Fruit fly (Drosophila melanogaster): ENCODE measurements around the gene Gfat2.

Gene Gfat2

DNA sequence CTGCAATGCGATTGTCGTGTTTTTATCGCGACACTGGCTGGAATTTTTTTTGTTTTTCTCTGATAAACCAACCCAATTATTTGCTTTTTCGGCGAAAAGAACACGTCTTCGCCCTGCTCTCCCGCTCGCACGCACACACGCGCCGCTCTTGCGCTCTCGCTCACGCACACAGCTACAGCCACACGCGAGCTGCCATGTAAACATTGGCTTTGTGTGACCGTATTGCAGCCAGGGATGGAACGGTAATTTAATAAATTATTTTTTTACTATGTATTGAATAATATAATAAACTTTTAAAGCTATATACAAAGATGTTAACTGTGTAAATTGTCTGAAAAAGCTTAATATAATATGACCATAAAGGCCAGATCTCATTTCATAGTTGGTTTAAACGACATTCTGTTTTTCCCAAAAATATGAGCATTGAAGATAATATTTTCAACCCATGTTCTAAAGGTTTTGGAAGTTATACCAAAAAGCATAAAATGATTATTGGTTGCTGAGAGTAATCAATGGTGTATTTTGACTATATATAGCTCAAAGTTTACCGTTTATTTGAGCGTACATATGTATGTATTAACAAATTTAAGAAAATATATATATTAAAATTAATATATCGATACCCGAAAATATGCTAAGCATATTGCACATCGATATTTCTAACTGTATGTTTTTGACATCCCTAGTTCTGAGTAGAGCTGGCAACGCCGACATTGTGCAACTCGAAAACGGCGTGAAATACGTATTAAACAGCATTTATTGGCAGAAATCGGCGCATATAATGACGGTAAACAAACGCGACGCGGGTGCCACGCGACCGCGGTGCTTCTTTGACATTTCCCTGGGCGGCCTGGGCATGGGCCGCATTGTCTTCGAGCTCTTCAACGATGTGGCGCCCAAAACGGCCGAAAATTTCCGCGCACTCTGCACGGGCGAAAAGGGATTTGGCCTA is at the start of gene Gfat2, which contains the start of gene Moca-cyp:
TSS of gene Gfat2 (minus strand) at position 112 of the 952 bp plus-strand sequence.
TSS of gene Moca-cyp (plus strand) at position 681 of the 952 bp plus-strand sequence.
- TF ChIP-seq CG11617 (GFP tag; optimal IDR thresholded peaks at IDR 0.05) (peak; percentile 84), Mnt (GFP tag; optimal IDR thresholded peaks at IDR 0.05) (peak; percentile 76), CG33017 (tag; optimal IDR thresholded peaks at IDR 0.05) (peak; percentile 64), CG1620 (GFP tag; optimal IDR thresholded peaks at IDR 0.05) (peak; percentile 10), pad (GFP tag; optimal IDR thresholded peaks at IDR 0.05) (peak; percentile 37), cic (GFP tag; optimal IDR thresholded peaks at IDR 0.05) (peak; percentile 2), ovo (GFP tag; optimal IDR thresholded peaks at IDR 0.05) (peak; percentile 76), CG7045 (GFP tag; optimal IDR thresholded peaks at IDR 0.05) (peak; percentile 77), kay (GFP tag; ENCODE audit: borderline replicate concordance) (no peak), bab1 (GFP tag; optimal IDR thresholded peaks at IDR 0.05) (peak; percentile 6), CG5204 (GFP tag; optimal IDR thresholded peaks at IDR 0.05) (peak; percentile 61), CG14711 (tag; optimal IDR thresholded peaks at IDR 0.05) (peak; percentile 58), Crg-1 (GFP tag; optimal IDR thresholded peaks at IDR 0.05) (peak; percentile 62), toe (GFP tag; optimal IDR thresholded peaks at IDR 0.05) (peak; percentile 64), cnc (optimal IDR thresholded peaks at IDR 0.05) (no peak), Clk (GFP tag; optimal IDR thresholded peaks at IDR 0.05) (peak; percentile 13), CG12768 (GFP tag; optimal IDR thresholded peaks at IDR 0.05) (peak; percentile 61), tj (GFP tag; optimal IDR thresholded peaks at IDR 0.05) (peak; percentile 84), Hr96 (GFP tag; optimal IDR thresholded peaks at IDR 0.05) (peak; percentile 50), CG7101 (tag; optimal IDR thresholded peaks at IDR 0.05) (peak; percentile 73)

DNA sequence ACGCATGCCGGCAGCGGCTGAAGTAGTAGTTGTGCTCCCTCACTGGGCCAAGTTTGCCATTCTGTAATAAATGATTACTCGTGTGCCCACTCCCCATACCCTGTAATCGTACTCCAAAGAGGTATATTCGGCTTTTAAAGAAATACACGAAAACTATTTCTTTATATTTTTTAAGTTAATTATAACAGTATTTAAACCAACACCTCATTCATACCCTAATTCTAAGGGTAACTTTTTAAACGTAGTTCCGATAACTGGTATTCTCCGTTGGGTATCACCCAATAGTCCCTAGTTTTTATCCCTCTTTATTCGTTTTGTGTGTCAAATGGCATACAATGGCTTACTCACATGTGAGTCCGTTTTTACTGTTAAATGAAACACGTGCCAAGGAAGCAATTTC is 38.1 kb upstream of the Gfat2 start:
- no peak for TF ChIP-seq CG33017 (tag; optimal IDR thresholded peaks at IDR 0.05)
- TF ChIP-seq ovo (GFP tag; optimal IDR thresholded peaks at IDR 0.05): no peak
- no peak for TF ChIP-seq cnc (optimal IDR thresholded peaks at IDR 0.05)
- TF ChIP-seq Clk (GFP tag; optimal IDR thresholded peaks at IDR 0.05): no peak
- no peak for TF ChIP-seq cic (GFP tag; optimal IDR thresholded peaks at IDR 0.05)
- no peak for TF ChIP-seq Hr96 (GFP tag; optimal IDR thresholded peaks at IDR 0.05)
- no peak for TF ChIP-seq bab1 (GFP tag; optimal IDR thresholded peaks at IDR 0.05)
- no peak for TF ChIP-seq CG12768 (GFP tag; optimal IDR thresholded peaks at IDR 0.05)
- TF ChIP-seq CG5204 (GFP tag; optimal IDR thresholded peaks at IDR 0.05): no peak
- TF ChIP-seq Mnt (GFP tag; optimal IDR thresholded peaks at IDR 0.05): no peak
- no peak for TF ChIP-seq pad (GFP tag; optimal IDR thresholded peaks at IDR 0.05)
- TF ChIP-seq CG14711 (tag; optimal IDR thresholded peaks at IDR 0.05): no peak
- TF ChIP-seq CG7045 (GFP tag; optimal IDR thresholded peaks at IDR 0.05): no peak

DNA sequence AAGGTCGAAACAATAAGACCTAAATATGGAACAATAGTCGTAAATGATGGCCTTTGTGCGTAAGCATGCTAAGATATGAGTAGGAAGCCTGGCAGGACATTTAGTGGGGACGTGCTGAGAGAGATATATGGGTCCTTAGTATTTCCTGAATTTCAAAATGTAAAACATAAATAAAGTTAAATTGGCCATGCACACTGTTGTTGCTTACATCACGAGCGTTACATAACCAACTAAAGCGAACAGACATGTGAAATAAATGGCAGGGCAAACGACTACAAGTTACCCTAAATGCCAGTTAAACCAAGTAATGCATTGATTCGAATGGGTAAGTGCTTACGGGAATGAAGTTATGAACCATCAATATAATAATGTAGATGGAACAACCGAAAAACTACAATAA is 36.2 kb upstream of the Gfat2 start:
- TF ChIP-seq Crg-1 (GFP tag; optimal IDR thresholded peaks at IDR 0.05) (no peak), ovo (GFP tag; optimal IDR thresholded peaks at IDR 0.05) (no peak), CG14711 (tag; optimal IDR thresholded peaks at IDR 0.05) (no peak), CG5204 (GFP tag; optimal IDR thresholded peaks at IDR 0.05) (no peak), kay (GFP tag; ENCODE audit: borderline replicate concordance) (no peak), cnc (optimal IDR thresholded peaks at IDR 0.05) (no peak), pad (GFP tag; optimal IDR thresholded peaks at IDR 0.05) (no peak), tj (GFP tag; optimal IDR thresholded peaks at IDR 0.05) (no peak), toe (GFP tag; optimal IDR thresholded peaks at IDR 0.05) (no peak), bab1 (GFP tag; optimal IDR thresholded peaks at IDR 0.05) (no peak), CG1620 (GFP tag; optimal IDR thresholded peaks at IDR 0.05) (no peak), Mnt (GFP tag; optimal IDR thresholded peaks at IDR 0.05) (no peak), Hr96 (GFP tag; optimal IDR thresholded peaks at IDR 0.05) (no peak), CG33017 (tag; optimal IDR thresholded peaks at IDR 0.05) (no peak)

- TF ChIP-seq CG7101 (tag; optimal IDR thresholded peaks at IDR 0.05): no peak
Measured at dm6 chr3R:28359613-28360012, 20.0 kb upstream of the Gfat2 start.

dm6 chr3R:28351942-28352341 is 12.4 kb upstream of the Gfat2 start, which contains the start of gene Or98b:
Gene Or98b, plus strand, starts transcription at chr3R:28352242.
- TF ChIP-seq pad (GFP tag; optimal IDR thresholded peaks at IDR 0.05): no peak
- no peak for TF ChIP-seq ovo (GFP tag; optimal IDR thresholded peaks at IDR 0.05)
- no peak for TF ChIP-seq CG14711 (tag; optimal IDR thresholded peaks at IDR 0.05)

- no peak for TF ChIP-seq kay (GFP tag; ENCODE audit: borderline replicate concordance)
- no peak for TF ChIP-seq CG14711 (tag; optimal IDR thresholded peaks at IDR 0.05)
- no peak for TF ChIP-seq Crg-1 (GFP tag; optimal IDR thresholded peaks at IDR 0.05)
- no peak for TF ChIP-seq CG12768 (GFP tag; optimal IDR thresholded peaks at IDR 0.05)
- TF ChIP-seq CG1620 (GFP tag; optimal IDR thresholded peaks at IDR 0.05): no peak
Measured at dm6 chr3R:28345287-28345686, 5.7 kb upstream of the Gfat2 start.

DNA sequence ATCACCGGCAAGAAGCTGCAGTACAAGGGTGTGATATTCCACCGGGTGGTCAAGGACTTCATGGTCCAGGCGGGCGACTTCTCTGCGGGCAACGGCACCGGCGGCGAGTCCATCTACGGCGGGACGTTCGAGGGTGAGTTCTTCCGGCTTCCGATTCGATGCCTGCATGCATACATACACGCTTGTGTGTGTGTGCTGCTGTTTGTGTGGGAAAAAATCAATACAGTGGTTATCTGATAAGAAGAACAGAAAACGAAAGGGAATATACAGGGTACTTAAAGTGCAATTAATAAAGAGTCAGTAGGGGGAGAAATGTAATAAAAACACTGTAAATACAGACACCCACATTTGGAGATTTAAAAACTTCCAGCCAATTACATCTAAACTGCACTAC is 1.0 kb upstream of the Gfat2 start:
- no peak for TF ChIP-seq CG11617 (GFP tag; optimal IDR thresholded peaks at IDR 0.05)
- TF ChIP-seq Hr96 (GFP tag; optimal IDR thresholded peaks at IDR 0.05): no peak
- no peak for TF ChIP-seq tj (GFP tag; optimal IDR thresholded peaks at IDR 0.05)
- TF ChIP-seq toe (GFP tag; optimal IDR thresholded peaks at IDR 0.05): no peak
- TF ChIP-seq pad (GFP tag; optimal IDR thresholded peaks at IDR 0.05): no peak
- no peak for TF ChIP-seq CG1620 (GFP tag; optimal IDR thresholded peaks at IDR 0.05)
- no peak for TF ChIP-seq cnc (optimal IDR thresholded peaks at IDR 0.05)
- no peak for TF ChIP-seq CG7101 (tag; optimal IDR thresholded peaks at IDR 0.05)
- TF ChIP-seq Mnt (GFP tag; optimal IDR thresholded peaks at IDR 0.05): no peak
- TF ChIP-seq Crg-1 (GFP tag; optimal IDR thresholded peaks at IDR 0.05): no peak
- no peak for TF ChIP-seq kay (GFP tag; ENCODE audit: borderline replicate concordance)
- TF ChIP-seq CG14711 (tag; optimal IDR thresholded peaks at IDR 0.05): no peak
- TF ChIP-seq CG7045 (GFP tag; optimal IDR thresholded peaks at IDR 0.05): no peak
- TF ChIP-seq CG12768 (GFP tag; optimal IDR thresholded peaks at IDR 0.05): no peak
- TF ChIP-seq CG33017 (tag; optimal IDR thresholded peaks at IDR 0.05): no peak
- no peak for TF ChIP-seq ovo (GFP tag; optimal IDR thresholded peaks at IDR 0.05)
